Fruit fly (Drosophila melanogaster) whole organism, pupa: ENCODE measurements around the gene tadr.

ENCODE experiments used
- CG10348 ChIP-seq: fragments of 200-800 bp; sonication (Bioruptor generic); IDR thresholded peaks from 2 replicates; pipeline ENCODE4 v1.3.6; 2022; ENCODE audit warnings: missing biosample characterization, missing genetic modification characterization
- CG13204 ChIP-seq: fragments of 200-800 bp; sonication (Bioruptor generic); optimal IDR thresholded peaks from 2 replicates; lab custom pipeline; 2018; ENCODE audit warnings: missing biosample characterization, mild to moderate bottlenecking, missing genetic modification characterization, moderate library complexity
- CG15710 ChIP-seq: fragments of 200-800 bp; sonication (Bioruptor generic); optimal IDR thresholded peaks from 2 replicates; lab custom pipeline; 2018; ENCODE audit warnings: missing biosample characterization, mild to moderate bottlenecking, missing genetic modification characterization, moderate library complexity
- CG34367 ChIP-seq: fragments of 200-800 bp; sonication (Bioruptor generic); optimal IDR thresholded peaks from 2 replicates; lab custom pipeline; 2018; ENCODE audit warnings: missing biosample characterization, mild to moderate bottlenecking, missing genetic modification characterization
- CG4496 ChIP-seq: fragments of 200-800 bp; sonication (Bioruptor generic); IDR thresholded peaks from 3 replicates; pipeline ENCODE4 v1.3.6; 2022; ENCODE audit warnings: missing biosample characterization, missing genetic modification characterization
- CG8159 ChIP-seq: fragments of 200-800 bp; sonication (Bioruptor generic); optimal IDR thresholded peaks from 3 replicates; lab custom pipeline; 2018; ENCODE audit warnings: missing biosample characterization, mild to moderate bottlenecking, missing genetic modification characterization, moderate library complexity
- EcR ChIP-seq: fragments of 200-800 bp; sonication (Bioruptor generic); optimal IDR thresholded peaks from 3 replicates; lab custom pipeline; 2019; ENCODE audit warnings: missing biosample characterization, missing genetic modification characterization, mild to moderate bottlenecking, moderate library complexity, missing genetic modification reagents
- Pif1A ChIP-seq: fragments of 200-800 bp; sonication (Bioruptor generic); optimal IDR thresholded peaks from 3 replicates; lab custom pipeline; 2016; ENCODE audit warnings: missing biosample characterization, missing genetic modification characterization
- fd96Ca ChIP-seq: fragments of 200-800 bp; sonication (Bioruptor generic); IDR thresholded peaks from 3 replicates; pipeline ENCODE4 v1.3.6; 2022; ENCODE audit warnings: missing biosample characterization, missing genetic modification characterization
- gl ChIP-seq: fragments of 200-800 bp; sonication (Bioruptor generic); optimal IDR thresholded peaks from 2 replicates; lab custom pipeline; 2018; ENCODE audit warnings: missing biosample characterization, mild to moderate bottlenecking, missing genetic modification characterization

DNA sequence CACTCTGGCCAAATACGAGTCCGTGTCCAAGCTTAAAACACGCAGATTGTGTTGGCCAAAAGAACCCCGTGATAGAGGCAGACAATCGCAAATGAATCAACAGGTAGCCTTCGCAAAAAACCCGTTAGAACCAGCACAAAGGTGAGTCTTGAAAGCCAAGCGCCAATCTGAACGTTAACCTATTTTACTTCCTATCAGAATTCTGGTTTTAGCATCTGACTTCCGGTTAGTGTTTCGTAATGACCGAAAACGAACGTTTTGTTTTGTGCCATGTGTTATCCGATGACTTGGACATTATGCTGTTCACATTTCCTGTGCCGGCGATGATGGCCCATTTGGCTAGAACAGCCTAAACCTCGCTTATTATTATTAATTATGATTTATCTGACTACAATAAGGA lies 2.8 kb upstream of the tadr start:
- TF ChIP-seq CG10348 (GFP tag; lab: Robert Waterston, UW) (no peak), CG15710 (tag; lab: Kevin White, UChicago) (no peak), CG13204 (no peak), CG8159 (tag; lab: Kevin White, UChicago) (no peak), fd96Ca (GFP tag; lab: Robert Waterston, UW) (no peak), Pif1A (GFP tag; lab: Kevin White, UChicago) (no peak), gl (tag; lab: Kevin White, UChicago) (no peak), EcR (GFP tag; lab: Kevin White, UChicago) (no peak), CG4496 (GFP tag; lab: Robert Waterston, UW) (no peak), CG34367 (tag; lab: Kevin White, UChicago) (no peak)
